Fruit fly (Drosophila melanogaster) whole organism, larva: ENCODE data around the gene CG43799.

ENCODE experiments used
- noc ChIP-seq: fragments of 200-800 bp; sonication (Bioruptor generic); optimal IDR thresholded peaks from 3 replicates; lab custom pipeline; 2019; ENCODE audit warnings: missing biosample characterization, mild to moderate bottlenecking, missing genetic modification characterization, moderate library complexity

Gene CG43799

dm6 chr2L:7216272-7216671 is 11.3 kb upstream of the CG43799 start:
- TF ChIP-seq noc (tag; lab: Kevin White, UChicago), result no peak

dm6 chr2L:7217059-7217458 is 10.5 kb upstream of the CG43799 start:
- TF ChIP-seq noc (tag; lab: Kevin White, UChicago), result no peak

dm6 chr2L:7217931-7218330 is 9.6 kb upstream of the CG43799 start:
- TF ChIP-seq noc (tag; lab: Kevin White, UChicago), result peak; percentile 4

dm6 chr2L:7219172-7219571 is 8.4 kb upstream of the CG43799 start:
- no peak for TF ChIP-seq noc (tag; lab: Kevin White, UChicago)

dm6 chr2L:7219650-7220267 is 7.8 kb upstream of the CG43799 start, which contains the start of gene CG13784:
Gene CG13784 (minus strand): TSS chr2L:7220033.
- TF ChIP-seq noc (tag; lab: Kevin White, UChicago), result peak; percentile 20

dm6 chr2L:7222829-7223272 is 4.7 kb upstream of the CG43799 start, which contains the start of gene mEFG1:
Gene mEFG1 (minus strand): TSS chr2L:7223081.
- no peak for TF ChIP-seq noc (tag; lab: Kevin White, UChicago)

dm6 chr2L:7226587-7226986 is 947 bp upstream of the CG43799 start:
- TF ChIP-seq noc (tag; lab: Kevin White, UChicago), result no peak

dm6 chr2L:7232713-7233112 is 5.2 kb downstream of the CG43799 start, which contains the start of gene CG43800:
Gene CG43800 (minus strand): TSS chr2L:7232813.
- no peak for TF ChIP-seq noc (tag; lab: Kevin White, UChicago)

- peak; percentile 94 for TF ChIP-seq noc (tag; lab: Kevin White, UChicago)
Measured at dm6 chr2L:7239310-7239709, 11.8 kb downstream of the CG43799 start.

- peak; percentile 54 for TF ChIP-seq noc (tag; lab: Kevin White, UChicago)
Measured at dm6 chr2L:7240311-7240710, 12.8 kb downstream of the CG43799 start.

- TF ChIP-seq noc (tag; lab: Kevin White, UChicago), result no peak
Measured at dm6 chr2L:7240964-7241363, 13.4 kb downstream of the CG43799 start.

- TF ChIP-seq noc (tag; lab: Kevin White, UChicago), result no peak
Measured at dm6 chr2L:7241499-7241898, 14.0 kb downstream of the CG43799 start.

dm6 chr2L:7242240-7242793 is 14.8 kb downstream of the CG43799 start:
- peak; percentile 91 for TF ChIP-seq noc (tag; lab: Kevin White, UChicago)

- no peak for TF ChIP-seq noc (tag; lab: Kevin White, UChicago)
Measured at dm6 chr2L:7248114-7248513, 20.6 kb downstream of the CG43799 start.

dm6 chr2L:7249293-7249819 is 21.8 kb downstream of the CG43799 start, which contains the start of gene Ndae1:
Gene Ndae1 (minus strand): TSS chr2L:7249343.
- TF ChIP-seq noc (tag; lab: Kevin White, UChicago), result no peak

dm6 chr2L:7252882-7253281 is 25.3 kb downstream of the CG43799 start, which contains the start of gene CG13786:
Gene CG13786 (minus strand): TSS chr2L:7252982.
- no peak for TF ChIP-seq noc (tag; lab: Kevin White, UChicago)
